Worm (Caenorhabditis elegans): ENCODE data around the gene T05H4.4.
A peak's percentile ranks its signal among the peaks of the same experiment; 100 is the strongest.

T05H4.4 gene

ce11 chrV:6450129-6451011 lies 11.7 kb downstream of the T05H4.4 start, which contains the start of gene acl-8 (continued):
- TF ChIP-seq rcor-1 (GFP tag; IDR thresholded peaks at IDR 0.05) = no peak
- no peak for TF ChIP-seq egl-18 (GFP tag; IDR thresholded peaks at IDR 0.05)
- TF ChIP-seq B0261.1 (tag; optimal IDR thresholded peaks at IDR 0.05) = no peak
- no peak for TF ChIP-seq ekl-4 (GFP tag; IDR thresholded peaks at IDR 0.05)
- no peak for TF ChIP-seq ztf-18 (tag; optimal IDR thresholded peaks at IDR 0.05)
- TF ChIP-seq nfya-1 (tag; optimal IDR thresholded peaks at IDR 0.05; ENCODE audit: borderline replicate concordance, insufficient read depth) = no peak
- TF ChIP-seq dpl-1 (GFP tag; optimal IDR thresholded peaks at IDR 0.05) = no peak
- TF ChIP-seq F55B11.4 (tag; optimal IDR thresholded peaks at IDR 0.05; ENCODE audit: borderline replicate concordance, insufficient read depth) = no peak
- TF ChIP-seq lin-40 (tag; optimal IDR thresholded peaks at IDR 0.05) = no peak
- no peak for TF ChIP-seq B0019.2 (GFP tag; conservative IDR thresholded peaks at IDR 0.05)
- peak; percentile 82 for TF ChIP-seq nhr-80 (tag; optimal IDR thresholded peaks at IDR 0.05)
- no peak for TF ChIP-seq attf-3 (GFP tag; conservative IDR thresholded peaks at IDR 0.05)
- no peak for TF ChIP-seq bed-1 (GFP tag; IDR thresholded peaks at IDR 0.05)
- TF ChIP-seq F33H1.4 (GFP tag; IDR thresholded peaks at IDR 0.05) = peak; percentile 62
- no peak for TF ChIP-seq let-526 (GFP tag; IDR thresholded peaks at IDR 0.05)
- TF ChIP-seq C17E4.6 (GFP tag; IDR thresholded peaks at IDR 0.05) = no peak
- TF ChIP-seq ztf-3 (GFP tag; optimal IDR thresholded peaks at IDR 0.05) = no peak
- peak; percentile 68; the same call in 1 of the 2 replicates for TF ChIP-seq hmg-1.2 (GFP tag; IDR thresholded peaks at IDR 0.05)
- no peak for TF ChIP-seq ztf-28 (GFP tag; IDR thresholded peaks at IDR 0.05)
- no peak for TF ChIP-seq lag-1 (GFP tag; IDR thresholded peaks at IDR 0.05)
- TF ChIP-seq F57C9.4 (tag; optimal IDR thresholded peaks at IDR 0.05) = no peak
- TF ChIP-seq dox-1 (GFP tag; IDR thresholded peaks at IDR 0.05) = 0 out of 2 replicates have a peak, but pooled peaks have one; percentile 30
- TF ChIP-seq cebp-2 (GFP tag; IDR thresholded peaks at IDR 0.05) = no peak
- no peak for TF ChIP-seq fkh-3 (tag; optimal IDR thresholded peaks at IDR 0.05)
- no peak for TF ChIP-seq B0035.1 (tag; optimal IDR thresholded peaks at IDR 0.05)
- no peak for TF ChIP-seq cebp-1 (GFP tag; IDR thresholded peaks at IDR 0.05)
- no peak for TF ChIP-seq cebp-1 (tag; optimal IDR thresholded peaks at IDR 0.05)
- no peak for TF ChIP-seq F39B2.1 (GFP tag; IDR thresholded peaks at IDR 0.05)
- TF ChIP-seq bed-2 (GFP tag; IDR thresholded peaks at IDR 0.05) = no peak
- TF ChIP-seq Y79H2A.3 (GFP tag; conservative IDR thresholded peaks at IDR 0.05) = no peak
- no peak for TF ChIP-seq mcd-1 (GFP tag; IDR thresholded peaks at IDR 0.05)
- TF ChIP-seq zim-3 (tag; optimal IDR thresholded peaks at IDR 0.05) = no peak
- TF ChIP-seq let-607 (tag; optimal IDR thresholded peaks at IDR 0.05) = no peak
- TF ChIP-seq lsl-1 (GFP tag; optimal IDR thresholded peaks at IDR 0.05) = peak; percentile 67
- TF ChIP-seq F37B4.10 (GFP tag; IDR thresholded peaks at IDR 0.05) = no peak

ce11 chrV:6453122-6453521 lies 14.4 kb downstream of the T05H4.4 start, which contains the start of gene acl-9:
Gene acl-9 (plus strand): TSS chrV:6453226.
- TF ChIP-seq ets-4 (GFP tag; optimal IDR thresholded peaks at IDR 0.05) (no peak), B0019.2 (GFP tag; conservative IDR thresholded peaks at IDR 0.05) (no peak), lir-1 (GFP tag; conservative IDR thresholded peaks at IDR 0.05) (no peak), nhr-120 (GFP tag; IDR thresholded peaks at IDR 0.05) (no peak), nfya-1 (tag; optimal IDR thresholded peaks at IDR 0.05; ENCODE audit: borderline replicate concordance, insufficient read depth) (no peak), mxl-1 (tag; optimal IDR thresholded peaks at IDR 0.05) (no peak), B0336.3 (GFP tag; IDR thresholded peaks at IDR 0.05) (peak; percentile 35; the same call in 1 of the 2 replicates), lin-35 (GFP tag; optimal IDR thresholded peaks at IDR 0.05) (no peak), lsy-27 (tag; optimal IDR thresholded peaks at IDR 0.05; ENCODE audit: borderline replicate concordance, insufficient read depth) (no peak), madf-8 (GFP tag; conservative IDR thresholded peaks at IDR 0.05) (no peak), lsl-1 (GFP tag; optimal IDR thresholded peaks at IDR 0.05) (no peak), xnd-1 (tag; optimal IDR thresholded peaks at IDR 0.05) (no peak), madf-6 (GFP tag; IDR thresholded peaks at IDR 0.05) (peak; percentile 53), Y56A3A.18 (GFP tag; IDR thresholded peaks at IDR 0.05) (no peak), athp-1 (tag; optimal IDR thresholded peaks at IDR 0.05) (no peak), mes-4 (tag; optimal IDR thresholded peaks at IDR 0.05) (no peak), B0261.1 (tag; optimal IDR thresholded peaks at IDR 0.05) (no peak)

All from whole organism, young adult.